Worm (Caenorhabditis elegans): ENCODE measurements around the gene shpk-1.

shpk-1 gene

DNA sequence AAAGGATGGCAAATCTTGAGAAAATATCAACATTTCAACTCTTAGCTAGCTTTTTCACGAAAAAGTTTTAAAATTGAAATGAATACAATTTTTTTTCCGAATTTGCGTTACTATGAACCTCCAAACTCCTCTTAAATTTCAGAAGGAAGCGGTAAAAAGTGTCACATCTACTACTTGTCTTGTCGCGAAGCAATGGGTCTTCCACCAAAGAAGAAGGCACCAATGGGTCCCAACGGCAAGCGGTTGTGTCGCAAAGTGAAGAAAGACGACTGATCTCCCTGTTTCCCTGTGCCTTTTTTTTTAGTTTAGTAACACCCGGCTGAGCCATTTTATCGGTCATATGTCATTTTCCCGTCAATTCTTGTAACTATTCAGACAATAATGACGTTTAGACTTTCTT, 13.2 kb downstream of the shpk-1 start:
- TF ChIP-seq efl-1 (optimal IDR thresholded peaks at IDR 0.05) (no peak), efl-1 (GFP tag; optimal IDR thresholded peaks at IDR 0.05 in 1 of 2) (peak in 1 of 2 experiments; percentile 19), unc-62 (GFP tag; optimal IDR thresholded peaks at IDR 0.05) (no peak)

- TF ChIP-seq ceh-63 (GFP tag; optimal IDR thresholded peaks at IDR 0.05) (peak; percentile 20), unc-86 (tag; optimal IDR thresholded peaks at IDR 0.05) (no peak)
Measured at ce11 chrIII:13621717-13622116, 13.9 kb downstream of the shpk-1 start.

- TF ChIP-seq nhr-47 (tag; optimal IDR thresholded peaks at IDR 0.05) (peak; percentile 65), efl-3 (GFP tag; optimal IDR thresholded peaks at IDR 0.05) (no peak), fkh-8 (tag; optimal IDR thresholded peaks at IDR 0.05) (peak; percentile 35), ztf-4 (tag; optimal IDR thresholded peaks at IDR 0.05) (no peak), swsn-7 (tag; optimal IDR thresholded peaks at IDR 0.05) (peak; percentile 49), F16B12.6 (tag; optimal IDR thresholded peaks at IDR 0.05) (peak; percentile 93), unc-130 (tag; optimal IDR thresholded peaks at IDR 0.05) (peak; percentile 61), sox-4 (tag; optimal IDR thresholded peaks at IDR 0.05) (no peak), sptf-1 (tag; optimal IDR thresholded peaks at IDR 0.05) (no peak), nhr-71 (tag; optimal IDR thresholded peaks at IDR 0.05) (peak; percentile 67), nhr-76 (tag; optimal IDR thresholded peaks at IDR 0.05) (no peak), nhr-77 (tag; optimal IDR thresholded peaks at IDR 0.05) (no peak), skn-1 (tag; optimal IDR thresholded peaks at IDR 0.05) (peak; percentile 75), pax-3 (tag; optimal IDR thresholded peaks at IDR 0.05) (no peak), vab-15 (tag; optimal IDR thresholded peaks at IDR 0.05) (no peak), aha-1 (tag; optimal IDR thresholded peaks at IDR 0.05) (no peak), sup-37 (GFP tag; optimal IDR thresholded peaks at IDR 0.05) (no peak), pag-3 (tag; optimal IDR thresholded peaks at IDR 0.05; ENCODE audit: borderline replicate concordance, insufficient read depth) (no peak), nhr-11 (tag; optimal IDR thresholded peaks at IDR 0.05) (no peak), nhr-84 (tag; optimal IDR thresholded peaks at IDR 0.05) (no peak), ces-1 (GFP tag; optimal IDR thresholded peaks at IDR 0.05) (no peak), C16A3.4 (tag; optimal IDR thresholded peaks at IDR 0.05) (peak; percentile 34), grh-1 (GFP tag; IDR thresholded peaks at IDR 0.05) (no peak), irx-1 (tag; optimal IDR thresholded peaks at IDR 0.05) (no peak), aly-2 (tag; optimal IDR thresholded peaks at IDR 0.05) (no peak), lsy-2 (tag; optimal IDR thresholded peaks at IDR 0.05) (peak; percentile 58 to 70), elt-2 (tag; optimal IDR thresholded peaks at IDR 0.05) (no peak), C04F5.9 (tag; optimal IDR thresholded peaks at IDR 0.05) (no peak), jun-1 (tag; optimal IDR thresholded peaks at IDR 0.05) (no peak), nhr-19 (GFP tag; conservative IDR thresholded peaks at IDR 0.05) (peak; percentile 43), ceh-82 (tag; optimal IDR thresholded peaks at IDR 0.05) (peak; percentile 18 to 45 (median 29)), nhr-90 (tag; optimal IDR thresholded peaks at IDR 0.05; ENCODE audit: poor library complexity) (peak; percentile 39), ets-5 (GFP tag; IDR thresholded peaks at IDR 0.05) (no peak), nhr-237 (tag; optimal IDR thresholded peaks at IDR 0.05) (no peak), Y116A8C.19 (tag; optimal IDR thresholded peaks at IDR 0.05; ENCODE audit: borderline replicate concordance) (no peak), snpc-4 (tag; optimal IDR thresholded peaks at IDR 0.05) (peak; percentile 30), unc-86 (tag; optimal IDR thresholded peaks at IDR 0.05) (peak; percentile 12), hpl-2 (GFP tag; optimal IDR thresholded peaks at IDR 0.05) (no peak), lin-13 (GFP tag; optimal IDR thresholded peaks at IDR 0.05) (peak; percentile 49), lin-14 (GFP tag; optimal IDR thresholded peaks at IDR 0.05) (peak; percentile 64), nhr-20 (tag; optimal IDR thresholded peaks at IDR 0.05) (peak; percentile 48), unc-30 (tag; optimal IDR thresholded peaks at IDR 0.05) (no peak), xbp-1 (tag; optimal IDR thresholded peaks at IDR 0.05) (peak; percentile 54), snu-23 (GFP tag; optimal IDR thresholded peaks at IDR 0.05) (peak; percentile 78), dsc-1 (tag; optimal IDR thresholded peaks at IDR 0.05) (peak; percentile 52), ztf-11 (tag; optimal IDR thresholded peaks at IDR 0.05) (no peak), nhr-12 (tag; optimal IDR thresholded peaks at IDR 0.05) (no peak)
Measured at ce11 chrIII:13622268-13622667, 14.4 kb downstream of the shpk-1 start, which contains the start of gene hip-1. hip-1 (minus strand) TSS chrIII:13622492.
